Fruit fly (Drosophila melanogaster): ENCODE data around the gene betaCOP.
A peak's percentile ranks its signal among the peaks of the same experiment; 100 is the strongest.

Gene betaCOP

DNA sequence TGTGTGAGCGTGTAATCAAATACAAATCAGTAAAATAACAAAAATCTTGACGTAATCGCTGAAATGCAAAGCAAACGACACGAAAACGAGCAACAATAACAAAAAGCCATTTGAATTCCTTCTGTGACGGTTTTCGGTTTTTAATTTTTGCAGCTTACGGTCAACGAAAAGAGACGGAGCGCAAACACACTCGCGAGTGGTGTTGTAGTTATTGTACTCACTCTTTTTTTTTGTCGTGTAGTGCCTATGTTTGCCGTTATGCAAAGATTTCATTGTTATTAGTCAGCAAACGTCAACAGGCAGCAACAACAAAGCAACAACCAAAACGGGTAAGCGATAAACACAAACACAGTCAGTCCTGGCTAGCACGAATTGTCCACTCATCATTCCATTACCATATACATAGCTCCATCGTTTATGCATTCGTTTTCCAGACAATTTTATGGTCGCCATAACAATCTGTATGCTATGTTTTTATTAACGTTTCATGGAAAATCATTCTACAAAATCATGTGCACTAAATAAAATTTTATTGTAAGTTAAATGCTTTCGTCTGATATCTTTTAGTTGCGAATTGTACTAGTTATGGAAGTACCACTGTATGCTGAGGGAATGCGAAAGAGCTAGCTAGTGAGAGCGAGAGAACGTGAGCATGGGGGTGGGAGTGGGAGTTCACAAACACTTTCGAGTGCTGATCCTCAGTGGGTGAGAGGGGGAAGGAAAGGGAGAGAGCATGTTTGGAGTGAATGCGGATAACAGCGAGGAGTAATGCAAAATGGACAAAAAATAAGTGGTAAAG is 18.0 kb downstream of the betaCOP start (continued):
- TF ChIP-seq Dp (GFP tag; optimal IDR thresholded peaks at IDR 0.05), result no peak
- peak; percentile 55 for TF ChIP-seq CG12659 (GFP tag; optimal IDR thresholded peaks at IDR 0.05)
- TF ChIP-seq salm (tag; optimal IDR thresholded peaks at IDR 0.05), result peak; percentile 52
- TF ChIP-seq CG6791 (GFP tag; IDR thresholded peaks at IDR 0.05; ENCODE audit: partially characterized antibody), result no peak
- peak; percentile 75 for TF ChIP-seq bab2 (GFP tag; optimal IDR thresholded peaks at IDR 0.05)
- TF ChIP-seq Sry-δ (GFP tag; optimal IDR thresholded peaks at IDR 0.05), result no peak
- TF ChIP-seq Max (GFP tag; optimal IDR thresholded peaks at IDR 0.05), result peak; percentile 30
- peak; percentile 79 for TF ChIP-seq CG3281 (GFP tag; optimal IDR thresholded peaks at IDR 0.05)
- peak; percentile 67 for TF ChIP-seq HHEX (GFP tag; optimal IDR thresholded peaks at IDR 0.05)
- TF ChIP-seq Antp (GFP tag; optimal IDR thresholded peaks at IDR 0.05), result peak; percentile 50
- no peak for TF ChIP-seq Dll (GFP tag; IDR thresholded peaks at IDR 0.05; ENCODE audit: partially characterized antibody)
- TF ChIP-seq Scr (GFP tag; IDR thresholded peaks at IDR 0.05; ENCODE audit: partially characterized antibody), result no peak
- peak; percentile 50 for TF ChIP-seq CG15514 (GFP tag; optimal IDR thresholded peaks at IDR 0.05)
- peak; percentile 39; the same call in 1 of the 3 replicates for TF ChIP-seq croc (GFP tag; conservative IDR thresholded peaks at IDR 0.05)
- TF ChIP-seq ato (GFP tag; IDR thresholded peaks at IDR 0.05; ENCODE audit: partially characterized antibody), result no peak
- TF ChIP-seq sqz (GFP tag; optimal IDR thresholded peaks at IDR 0.05), result no peak
- no peak for TF ChIP-seq dm (GFP tag; optimal IDR thresholded peaks at IDR 0.05)
- TF ChIP-seq CG18599 (GFP tag; optimal IDR thresholded peaks at IDR 0.05), result peak; percentile 88
- no peak for TF ChIP-seq aop (GFP tag; IDR thresholded peaks at IDR 0.05)
- no peak for TF ChIP-seq vfl (GFP tag; optimal IDR thresholded peaks at IDR 0.05)
- peak; percentile 83 for TF ChIP-seq dmrt99B (tag; optimal IDR thresholded peaks at IDR 0.05)
- TF ChIP-seq CG12299 (tag; optimal IDR thresholded peaks at IDR 0.05), result peak; percentile 66
- peak; percentile 74 for TF ChIP-seq CG17385 (GFP tag; optimal IDR thresholded peaks at IDR 0.05)
- no peak for TF ChIP-seq hkb (optimal IDR thresholded peaks at IDR 0.05)
- peak; percentile 68 for TF ChIP-seq hkb (GFP tag; IDR thresholded peaks at IDR 0.05)
- TF ChIP-seq dimm (GFP tag; IDR thresholded peaks at IDR 0.05), result no peak
- TF ChIP-seq CG14014 (GFP tag; IDR thresholded peaks at IDR 0.05), result peak; percentile 91
- TF ChIP-seq lov (optimal IDR thresholded peaks at IDR 0.05), result no peak
- TF ChIP-seq lov (GFP tag; IDR thresholded peaks at IDR 0.05), result peak; percentile 44; the same call in 1 of the 3 replicates
- TF ChIP-seq CkIIα-i1 (GFP tag; IDR thresholded peaks at IDR 0.05), result no peak
- TF ChIP-seq schlank (tag; optimal IDR thresholded peaks at IDR 0.05), result peak; percentile 76
- TF ChIP-seq slp2 (GFP tag; optimal IDR thresholded peaks at IDR 0.05), result peak; percentile 16
- no peak for TF ChIP-seq pfk (GFP tag; optimal IDR thresholded peaks at IDR 0.05)
- no peak for TF ChIP-seq CG13123 (GFP tag; optimal IDR thresholded peaks at IDR 0.05)
- peak; percentile 79 for TF ChIP-seq CG7786 (GFP tag; optimal IDR thresholded peaks at IDR 0.05)
- TF ChIP-seq CG2678 (tag; optimal IDR thresholded peaks at IDR 0.05), result peak; percentile 91
- TF ChIP-seq insv (GFP tag; optimal IDR thresholded peaks at IDR 0.05), result peak in 1 of 2 experiments; percentile 37
- TF ChIP-seq CG14441 (GFP tag; IDR thresholded peaks at IDR 0.05), result peak; percentile 71
- TF ChIP-seq CG17802 (tag; optimal IDR thresholded peaks at IDR 0.05), result peak; percentile 16
- TF ChIP-seq cato (GFP tag; optimal IDR thresholded peaks at IDR 0.05; ENCODE audit: borderline replicate concordance), result no peak
- TF ChIP-seq gcm (GFP tag; optimal IDR thresholded peaks at IDR 0.05), result peak; percentile 50
- TF ChIP-seq hb (GFP tag; IDR thresholded peaks at IDR 0.05; ENCODE audit: partially characterized antibody), result no peak
- peak; percentile 85 for TF ChIP-seq Atf6 (GFP tag; IDR thresholded peaks at IDR 0.05)
- TF ChIP-seq so (GFP tag; IDR thresholded peaks at IDR 0.05), result peak; percentile 82; the same call in 2 of the 3 replicates
- peak; percentile 68 for TF ChIP-seq CG2712 (tag; optimal IDR thresholded peaks at IDR 0.05)
- no peak for TF ChIP-seq psq (GFP tag; optimal IDR thresholded peaks at IDR 0.05)
- peak; percentile 65 for TF ChIP-seq phol (tag; optimal IDR thresholded peaks at IDR 0.05)
- peak; percentile 49; the same call in 2 of the 3 replicates for TF ChIP-seq CG6175 (GFP tag; IDR thresholded peaks at IDR 0.05)
- TF ChIP-seq sob (GFP tag; IDR thresholded peaks at IDR 0.05), result peak; percentile 80
